Fruit fly (Drosophila melanogaster) Kc167 (cell line): Measurements from ENCODE around the gene Cpr11B.

Source experiments
- h ChIP-seq: fragments of >200 bp; optimal IDR thresholded peaks from 3 replicates; lab custom pipeline; 2018; ENCODE audit warnings: missing external identifiers
- psq ChIP-seq: fragments of >200 bp; optimal IDR thresholded peaks from 2 replicates; lab custom pipeline; 2017; ENCODE audit warnings: missing external identifiers
- ttk ChIP-seq: sonication (Bioruptor generic); optimal IDR thresholded peaks from 2 replicates; lab custom pipeline; 2017; ENCODE audit warnings: missing external identifiers

DNA sequence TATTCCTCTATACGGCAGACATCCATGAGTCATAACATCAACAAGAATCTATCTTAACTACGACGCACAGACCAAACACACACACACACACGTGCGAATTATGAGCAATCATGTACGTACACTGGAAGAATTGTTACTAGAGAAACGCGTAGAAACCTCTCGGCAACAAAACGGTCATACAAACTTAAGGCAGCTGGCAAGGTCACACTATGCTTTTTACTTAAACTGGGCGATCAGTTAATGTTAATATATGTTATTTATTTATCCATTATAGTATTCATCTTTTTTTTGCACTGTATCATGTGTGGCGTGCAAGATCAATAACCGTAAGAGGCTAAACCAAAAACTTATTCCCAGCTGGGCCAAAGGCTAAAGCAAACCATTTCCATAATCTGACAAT lies 13.7 kb upstream of the Cpr11B start:
- TF ChIP-seq ttk (lab: Kevin White, UChicago): no peak
- no peak for TF ChIP-seq psq
- TF ChIP-seq h (lab: Kevin White, UChicago): no peak
